Worm (Caenorhabditis elegans) whole organism, L4/young adult: ENCODE results near the gene mog-4.
A peak's percentile ranks its signal among the peaks of the same experiment; 100 is the strongest.

Source experiments
- W03F9.2 ChIP-seq: fragments of 150-350 bp; optimal IDR thresholded peaks from 2 replicates; lab custom pipeline; 2014; ENCODE audit warnings: missing biosample characterization, missing genetic modification characterization
- dao-5 ChIP-seq: sonication (generic microtip); optimal IDR thresholded peaks from 2 replicates; lab custom pipeline; 2016; ENCODE audit warnings: missing genotype, missing genetic modification characterization, moderate library complexity, missing compliant biosample characterization
- him-1 ChIP-seq: sonication (generic microtip); optimal IDR thresholded peaks from 2 replicates; lab custom pipeline; 2016; ENCODE audit warnings: missing genotype, missing genetic modification reagents, missing genetic modification characterization, missing compliant biosample characterization

The mog-4 gene

ce11 chrII:14561549-14562115 is at the start of gene mog-4:
Gene mog-4 (minus strand): TSS chrII:14561599.
- TF ChIP-seq W03F9.2 (tag; lab: Kevin White, UChicago) (peak; percentile 88), dao-5 (tag; lab: Kevin White, UChicago) (peak; percentile 38), him-1 (tag; lab: Kevin White, UChicago) (peak; percentile 96)

DNA sequence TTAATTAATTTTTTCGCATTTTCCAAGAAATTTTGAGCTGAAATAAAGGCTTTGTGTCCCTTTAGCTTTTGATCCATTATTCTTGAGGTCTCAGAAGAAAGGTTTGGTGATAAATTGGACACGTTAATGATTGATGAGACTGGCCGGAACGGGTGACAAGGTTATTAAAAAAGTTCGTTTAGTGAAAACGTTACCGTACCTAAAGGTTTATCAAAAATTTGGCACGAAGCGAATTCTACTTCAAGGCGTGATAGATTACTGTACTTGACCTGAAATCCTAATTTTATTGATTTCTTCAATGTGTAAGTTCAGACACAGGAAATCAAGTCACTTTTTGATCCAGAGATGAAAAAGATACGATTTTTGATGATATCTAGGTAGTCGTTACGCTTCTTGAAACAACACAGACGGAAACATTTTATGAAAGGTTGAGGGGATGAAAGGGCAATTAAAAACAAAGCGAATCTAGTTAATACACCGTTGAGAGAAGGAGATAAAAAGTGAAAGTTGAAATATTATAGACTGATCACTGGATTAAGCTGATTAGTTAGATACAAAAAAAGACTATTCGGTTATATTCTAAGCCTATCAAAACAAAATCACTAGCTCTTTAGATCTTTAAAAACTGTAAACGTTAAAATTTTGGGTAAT is 49.2 kb upstream of the mog-4 start:
- no peak for TF ChIP-seq him-1 (tag; lab: Kevin White, UChicago)
- TF ChIP-seq dao-5 (tag; lab: Kevin White, UChicago) = no peak
- TF ChIP-seq W03F9.2 (tag; lab: Kevin White, UChicago) = no peak

DNA sequence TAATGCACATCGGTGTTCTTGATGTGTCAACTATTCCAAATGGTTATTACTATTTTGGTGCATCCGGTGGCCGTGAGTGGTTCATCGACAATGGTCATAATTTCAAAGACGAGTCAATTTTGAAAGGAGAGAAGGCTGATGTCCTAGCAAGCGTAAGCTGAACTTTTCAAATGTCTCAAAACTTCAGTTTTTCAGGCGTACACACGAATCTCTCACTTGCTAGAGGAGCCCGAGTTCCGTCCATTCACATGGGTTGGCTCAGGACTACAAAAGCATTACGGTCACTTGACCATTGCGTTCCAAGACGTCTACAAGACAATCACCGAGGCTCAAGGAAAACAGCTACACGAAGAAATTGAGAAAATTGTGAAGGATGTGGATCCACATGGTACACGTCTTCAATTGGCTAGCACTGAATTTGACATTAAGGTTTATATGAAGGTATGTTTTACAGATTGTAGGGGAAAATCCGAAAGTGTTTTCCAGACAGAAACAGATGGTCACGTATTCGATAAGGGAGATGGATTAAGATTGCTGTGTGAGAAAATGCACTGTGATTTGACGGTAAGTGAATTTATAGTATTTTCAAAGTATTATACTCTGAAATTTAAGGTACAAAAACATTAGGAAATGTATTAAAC is 48.0 kb upstream of the mog-4 start:
- TF ChIP-seq him-1 (tag; lab: Kevin White, UChicago) (no peak), dao-5 (tag; lab: Kevin White, UChicago) (no peak), W03F9.2 (tag; lab: Kevin White, UChicago) (no peak)

- TF ChIP-seq W03F9.2 (tag; lab: Kevin White, UChicago) (no peak), him-1 (tag; lab: Kevin White, UChicago) (no peak), dao-5 (tag; lab: Kevin White, UChicago) (no peak)
These were observed 47.1 kb upstream of the mog-4 start for ce11 chrII:14608508-14608907.

DNA sequence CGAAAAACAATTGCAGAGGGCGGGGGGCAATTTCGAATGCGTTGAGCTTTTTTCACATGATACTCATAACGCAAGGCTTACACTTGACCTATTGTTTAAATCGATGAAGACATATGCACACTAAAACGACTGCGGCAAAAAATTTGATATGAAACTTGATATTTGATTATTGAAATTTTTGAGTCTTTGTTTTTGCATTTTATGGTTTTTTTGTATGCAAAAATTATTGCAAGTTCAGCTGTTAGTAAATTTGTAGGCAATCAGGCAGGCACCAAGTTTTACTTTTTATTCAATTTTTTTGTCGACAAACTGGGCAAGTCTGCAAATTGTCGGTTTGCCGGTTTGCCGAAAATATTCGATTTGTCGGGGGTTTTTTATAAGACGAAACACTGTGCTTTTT is 44.8 kb upstream of the mog-4 start, which contains the start of gene arl-3:
Gene arl-3, plus strand, starts transcription at position 301 of the 400 bp plus-strand sequence.
- TF ChIP-seq dao-5 (tag; lab: Kevin White, UChicago) (no peak), him-1 (tag; lab: Kevin White, UChicago) (no peak), W03F9.2 (tag; lab: Kevin White, UChicago) (no peak)

ce11 chrII:14605479-14605878 is 44.1 kb upstream of the mog-4 start, which contains the start of gene F19H8.2:
Gene F19H8.2 (minus strand): TSS chrII:14605869.
- TF ChIP-seq dao-5 (tag; lab: Kevin White, UChicago) (no peak), him-1 (tag; lab: Kevin White, UChicago) (no peak), W03F9.2 (tag; lab: Kevin White, UChicago) (no peak)

DNA sequence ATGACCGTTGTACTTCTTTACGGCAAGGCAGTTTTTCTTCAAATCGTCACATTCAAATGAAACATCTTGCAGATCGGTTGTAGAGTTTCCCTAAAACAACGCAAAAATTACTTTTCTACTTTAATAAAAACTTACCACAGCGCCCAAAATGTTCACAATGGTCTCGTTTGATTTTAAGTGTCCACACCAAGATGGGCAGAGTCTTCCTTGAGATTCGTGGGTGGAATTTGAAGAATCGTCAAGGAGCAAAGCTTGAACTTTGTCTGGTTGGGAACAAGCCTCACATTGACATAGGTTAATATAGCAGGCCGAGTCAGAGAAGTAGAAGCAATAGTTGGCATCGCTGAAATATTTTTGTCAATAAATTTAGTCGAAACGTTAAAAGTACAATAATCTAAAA is 43.6 kb upstream of the mog-4 start:
- TF ChIP-seq him-1 (tag; lab: Kevin White, UChicago) (no peak), W03F9.2 (tag; lab: Kevin White, UChicago) (no peak), dao-5 (tag; lab: Kevin White, UChicago) (no peak)

DNA sequence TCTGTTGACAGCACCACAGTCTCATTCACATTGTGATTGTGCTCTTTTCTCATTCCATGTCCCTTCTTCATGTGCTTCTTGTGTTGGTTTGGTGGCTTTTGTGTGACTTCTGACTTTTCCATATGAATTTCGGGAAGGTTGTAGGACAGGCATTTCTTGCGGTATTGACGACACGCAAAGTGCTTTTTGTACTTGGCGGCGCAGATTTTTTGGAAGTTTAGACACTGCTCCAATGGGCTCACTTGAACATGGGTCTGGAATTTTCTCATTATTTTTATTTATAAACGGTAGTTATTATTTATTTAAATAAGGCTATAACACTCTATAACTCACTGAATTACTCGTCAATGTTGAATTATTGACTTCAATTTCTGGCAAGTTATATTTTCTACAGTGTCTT is 42.9 kb upstream of the mog-4 start:
- no peak for TF ChIP-seq W03F9.2 (tag; lab: Kevin White, UChicago)
- TF ChIP-seq him-1 (tag; lab: Kevin White, UChicago) = no peak
- TF ChIP-seq dao-5 (tag; lab: Kevin White, UChicago) = no peak

- TF ChIP-seq him-1 (tag; lab: Kevin White, UChicago) = no peak
- TF ChIP-seq dao-5 (tag; lab: Kevin White, UChicago) = no peak
- no peak for TF ChIP-seq W03F9.2 (tag; lab: Kevin White, UChicago)
These were observed 41.3 kb upstream of the mog-4 start for ce11 chrII:14602735-14603134.

DNA sequence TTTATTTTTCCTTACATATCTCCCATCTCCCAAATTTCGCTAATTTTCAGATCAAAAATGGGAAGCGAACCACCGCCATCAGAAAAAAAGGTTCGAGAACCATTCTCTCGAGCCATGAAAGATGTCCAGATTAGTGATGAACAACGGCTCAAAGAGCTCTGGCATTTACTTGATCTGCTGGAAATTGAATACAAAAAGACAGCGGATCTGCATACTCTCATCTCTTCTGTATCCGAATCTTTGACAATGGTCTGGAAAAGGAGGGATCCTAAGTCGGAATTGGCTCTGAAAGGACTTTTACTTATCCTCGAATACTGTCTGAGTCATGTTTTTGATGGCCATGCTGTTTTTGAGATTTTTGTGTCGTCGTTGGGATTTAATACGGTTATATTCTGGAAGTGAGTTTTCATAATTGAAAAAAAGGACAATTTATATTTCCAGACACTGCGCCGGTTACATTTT is 39.5 kb upstream of the mog-4 start, which contains the start of gene tps-2:
Gene tps-2, plus strand, starts transcription at position 51 of the 462 bp plus-strand sequence.
- TF ChIP-seq dao-5 (tag; lab: Kevin White, UChicago) (no peak), him-1 (tag; lab: Kevin White, UChicago) (no peak), W03F9.2 (tag; lab: Kevin White, UChicago) (no peak)

DNA sequence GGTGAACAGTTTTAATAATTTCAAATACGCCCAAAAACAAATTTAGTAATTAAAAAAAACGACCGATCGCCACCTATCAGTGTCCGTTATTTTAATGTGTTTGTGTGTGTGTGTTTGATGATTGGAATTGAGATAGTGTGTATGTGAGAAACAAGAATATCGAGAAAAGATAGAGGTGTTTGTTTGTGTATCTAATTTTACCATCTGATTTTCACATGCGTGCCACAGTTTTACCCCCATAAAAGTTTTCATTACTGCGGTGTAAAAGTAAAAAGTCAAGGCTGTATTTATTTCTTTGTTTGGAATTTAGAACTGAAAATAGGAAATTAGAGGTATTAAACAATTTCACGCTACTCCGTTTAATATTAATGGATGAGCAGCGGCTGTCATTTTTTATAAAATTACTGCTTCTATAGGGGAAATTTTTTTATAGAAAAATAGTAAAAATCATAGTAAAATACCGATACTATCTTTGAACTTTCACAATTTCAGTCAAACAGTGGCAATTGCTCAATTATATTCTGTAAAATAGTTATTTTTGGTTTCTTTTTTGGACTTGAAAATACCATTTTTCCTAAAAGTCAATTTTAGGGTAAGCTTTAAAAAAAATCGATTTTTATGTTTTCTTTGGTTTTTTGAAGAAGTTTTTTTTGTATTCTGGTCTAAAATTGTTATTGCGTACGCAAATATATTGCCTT is 38.7 kb upstream of the mog-4 start:
- TF ChIP-seq him-1 (tag; lab: Kevin White, UChicago) = no peak

ce11 chrII:14599284-14599862 is 38.0 kb upstream of the mog-4 start:
- TF ChIP-seq dao-5 (tag; lab: Kevin White, UChicago) (no peak), W03F9.2 (tag; lab: Kevin White, UChicago) (no peak), him-1 (tag; lab: Kevin White, UChicago) (no peak)
